Fruit fly (Drosophila melanogaster): Measurements from ENCODE around the gene Nlp.

Gene Nlp

dm6 chr3R:30052455-30053046 is 48.0 kb downstream of the Nlp start, which contains the start of gene Jasper (continued):
- TF ChIP-seq sug (tag; optimal IDR thresholded peaks at IDR 0.05) (peak; percentile 51), CG17385 (GFP tag; optimal IDR thresholded peaks at IDR 0.05) (peak; percentile 52), CG11504 (tag; optimal IDR thresholded peaks at IDR 0.05) (peak; percentile 27), lilli (GFP tag; optimal IDR thresholded peaks at IDR 0.05) (peak; percentile 53), CG17361 (GFP tag; IDR thresholded peaks at IDR 0.05) (0 out of 3 replicates have a peak, but pooled peaks have one; percentile 12), CG33213 (GFP tag; optimal IDR thresholded peaks at IDR 0.05) (peak; percentile 75), gfzf (GFP tag; optimal IDR thresholded peaks at IDR 0.05) (peak; percentile 99), trem (tag; optimal IDR thresholded peaks at IDR 0.05) (peak; percentile 81), CG6254 (GFP tag; optimal IDR thresholded peaks at IDR 0.05) (peak; percentile 71), CG6272 (GFP tag; IDR thresholded peaks at IDR 0.05) (0 out of 2 replicates have a peak, but pooled peaks have one; percentile 18), Scr (GFP tag; IDR thresholded peaks at IDR 0.05; ENCODE audit: partially characterized antibody) (peak; percentile 9; the same call in 1 of the 2 replicates), Oaz (GFP tag; IDR thresholded peaks at IDR 0.05) (no peak), CG13287 (GFP tag; IDR thresholded peaks at IDR 0.05; ENCODE audit: partially characterized antibody) (peak; percentile 50; the same call in 1 of the 2 replicates), CG18619 (GFP tag; optimal IDR thresholded peaks at IDR 0.05) (no peak), Dad (GFP tag; optimal IDR thresholded peaks at IDR 0.05) (peak; percentile 1), ci (GFP tag; IDR thresholded peaks at IDR 0.05) (0 out of 3 replicates have a peak, but pooled peaks have one; percentile 13), ftz-f1 (GFP tag; optimal IDR thresholded peaks at IDR 0.05) (peak; percentile 16), BEAF-32 (GFP tag; optimal IDR thresholded peaks at IDR 0.05) (peak; percentile 62), Hmr (GFP tag; optimal IDR thresholded peaks at IDR 0.05) (peak; percentile 19), CG9797 (GFP tag; optimal IDR thresholded peaks at IDR 0.05) (peak; percentile 95), seq (GFP tag; IDR thresholded peaks at IDR 0.05) (no peak), zfh2 (GFP tag; optimal IDR thresholded peaks at IDR 0.05) (peak; percentile 14), Myb (GFP tag; optimal IDR thresholded peaks at IDR 0.05) (peak; percentile 87), nerfin-1 (tag; optimal IDR thresholded peaks at IDR 0.05) (peak; percentile 29), CG3163 (GFP tag; optimal IDR thresholded peaks at IDR 0.05) (peak; percentile 13), Dll (GFP tag; IDR thresholded peaks at IDR 0.05; ENCODE audit: partially characterized antibody) (peak; percentile 58), zf30C (GFP tag; optimal IDR thresholded peaks at IDR 0.05) (no peak), CG1647 (GFP tag; optimal IDR thresholded peaks at IDR 0.05) (peak; percentile 24), Mad (GFP tag; optimal IDR thresholded peaks at IDR 0.05) (peak; percentile 39), CG17186 (GFP tag; optimal IDR thresholded peaks at IDR 0.05) (peak; percentile 94), knrl (GFP tag; IDR thresholded peaks at IDR 0.05; ENCODE audit: partially characterized antibody) (peak; percentile 48; the same call in 2 of the 3 replicates), vvl (GFP tag; IDR thresholded peaks at IDR 0.05) (peak; percentile 13; the same call in 1 of the 2 replicates), dati (GFP tag; IDR thresholded peaks at IDR 0.05) (no peak), CG32767 (GFP tag; IDR thresholded peaks at IDR 0.05) (no peak), CG7372 (GFP tag; IDR thresholded peaks at IDR 0.05) (no peak), CG1792 (GFP tag; optimal IDR thresholded peaks at IDR 0.05) (peak; percentile 11), chif (GFP tag; optimal IDR thresholded peaks at IDR 0.05) (peak in 1 of 2 experiments; percentile 24), Abd-B (GFP tag; optimal IDR thresholded peaks at IDR 0.05) (peak; percentile 52), CG10654 (GFP tag; optimal IDR thresholded peaks at IDR 0.05) (peak; percentile 18), CG1603 (tag; optimal IDR thresholded peaks at IDR 0.05) (peak; percentile 94), CG18262 (tag; optimal IDR thresholded peaks at IDR 0.05) (peak; percentile 9), slbo (GFP tag; IDR thresholded peaks at IDR 0.05) (peak; percentile 27; the same call in 1 of the 2 replicates), CG6654 (GFP tag; optimal IDR thresholded peaks at IDR 0.05) (no peak), CG14667 (GFP tag; IDR thresholded peaks at IDR 0.05) (no peak), CG13424 (tag; optimal IDR thresholded peaks at IDR 0.05) (peak; percentile 2), Usf (GFP tag; optimal IDR thresholded peaks at IDR 0.05) (no peak), insv (GFP tag; optimal IDR thresholded peaks at IDR 0.05) (no peak), CG2129 (GFP tag; IDR thresholded peaks at IDR 0.05; ENCODE audit: partially characterized antibody) (no peak), CG15514 (GFP tag; optimal IDR thresholded peaks at IDR 0.05) (peak; percentile 88)

Data from whole organism, embryonic.